Fruit fly (Drosophila melanogaster) whole organism, embryonic: Measurements from ENCODE around the gene CCHa1.

ENCODE experiments used
- Abd-B ChIP-seq: fragments of 200-800 bp; sonication (Bioruptor generic); optimal IDR thresholded peaks from 2 replicates; lab custom pipeline; 2018; ENCODE audit warnings: missing biosample characterization, mild to moderate bottlenecking, missing genetic modification characterization, moderate library complexity
- Atf6 ChIP-seq: fragments of 200-800 bp; sonication (Bioruptor generic); IDR thresholded peaks from 2 replicates; pipeline ENCODE4 v1.3.6; 2022; ENCODE audit warnings: missing biosample characterization, missing genetic modification characterization
- Bgb ChIP-seq: fragments of 200-800 bp; sonication (Bioruptor generic); IDR thresholded peaks from 2 replicates; pipeline ENCODE4 v1.3.6; 2022; ENCODE audit warnings: missing biosample characterization, missing genetic modification characterization; ENCODE audit not compliant: partially characterized antibody
- CG10321 ChIP-seq: fragments of 200-800 bp; sonication (Bioruptor generic); IDR thresholded peaks from 2 replicates; pipeline ENCODE4 v1.3.6; 2022; ENCODE audit warnings: missing biosample characterization, missing genetic modification characterization
- CG10543 ChIP-seq: fragments of 200-800 bp; sonication (Bioruptor generic); optimal IDR thresholded peaks from 3 replicates; lab custom pipeline; 2017; ENCODE audit warnings: missing biosample characterization, mild to moderate bottlenecking, missing genetic modification characterization, moderate library complexity
- CG13424 ChIP-seq: fragments of 200-800 bp; sonication (Bioruptor generic); optimal IDR thresholded peaks from 2 replicates; lab custom pipeline; 2019; ENCODE audit warnings: missing biosample characterization, mild to moderate bottlenecking, missing genetic modification characterization, moderate library complexity
- CG14965 ChIP-seq: fragments of 200-800 bp; sonication (Bioruptor generic); optimal IDR thresholded peaks from 2 replicates; lab custom pipeline; 2016; ENCODE audit warnings: missing biosample characterization, missing genetic modification characterization, borderline replicate concordance
- CG1832 ChIP-seq: fragments of 200-800 bp; sonication (Bioruptor generic); optimal IDR thresholded peaks from 2 replicates; lab custom pipeline; 2017; ENCODE audit warnings: missing biosample characterization, mild to moderate bottlenecking, missing genetic modification characterization, inconsistent platforms
- CG18619 ChIP-seq: fragments of 200-800 bp; sonication (Bioruptor generic); optimal IDR thresholded peaks from 3 replicates; lab custom pipeline; 2017; ENCODE audit warnings: missing biosample characterization, mild to moderate bottlenecking, missing genetic modification characterization
- CG2120 ChIP-seq: fragments of 200-800 bp; sonication (Bioruptor generic); optimal IDR thresholded peaks from 3 replicates; lab custom pipeline; 2016; ENCODE audit warnings: missing biosample characterization, missing genetic modification characterization
- CG2712 ChIP-seq: fragments of 200-800 bp; optimal IDR thresholded peaks from 3 replicates; lab custom pipeline; 2019; ENCODE audit warnings: missing biosample characterization, mild to moderate bottlenecking, missing genetic modification characterization, moderate library complexity
- CG32532 ChIP-seq: fragments of 200-800 bp; sonication (Bioruptor generic); IDR thresholded peaks from 2 replicates; pipeline ENCODE4 v1.3.6; 2022; ENCODE audit warnings: missing biosample characterization, missing genetic modification characterization
- CG4617 ChIP-seq: fragments of 200-800 bp; sonication (Bioruptor generic); optimal IDR thresholded peaks from 3 replicates; lab custom pipeline; 2016; ENCODE audit warnings: missing biosample characterization, missing genetic modification characterization, borderline replicate concordance
- CG5180 ChIP-seq: fragments of 200-800 bp; sonication (Bioruptor generic); optimal IDR thresholded peaks from 3 replicates; lab custom pipeline; 2017; ENCODE audit warnings: missing biosample characterization, missing genetic modification characterization, mild to moderate bottlenecking, moderate library complexity, missing genetic modification reagents
- CG8924 ChIP-seq: fragments of 200-800 bp; optimal IDR thresholded peaks from 3 replicates; lab custom pipeline; 2019; ENCODE audit warnings: missing biosample characterization, mild to moderate bottlenecking, missing genetic modification characterization, moderate library complexity
- Dad ChIP-seq: fragments of 200-800 bp; sonication (Bioruptor generic); optimal IDR thresholded peaks from 3 replicates; lab custom pipeline; 2016; ENCODE audit warnings: missing biosample characterization, missing genetic modification characterization
- Deaf1 ChIP-seq: fragments of 200-800 bp; optimal IDR thresholded peaks from 3 replicates; lab custom pipeline; 2019; ENCODE audit warnings: missing biosample characterization, mild to moderate bottlenecking, missing genetic modification characterization, moderate library complexity
- Elba2 ChIP-seq: fragments of 200-800 bp; sonication (Bioruptor generic); optimal IDR thresholded peaks from 3 replicates; lab custom pipeline; 2016; ENCODE audit warnings: missing biosample characterization, missing genetic modification characterization
- Hmr ChIP-seq: fragments of 200-800 bp; sonication (Bioruptor generic); optimal IDR thresholded peaks from 3 replicates; lab custom pipeline; 2017; ENCODE audit warnings: mild to moderate bottlenecking, missing biosample characterization, missing genetic modification reagents, missing genetic modification characterization
- Hr39 ChIP-seq: fragments of >200 bp; optimal IDR thresholded peaks from 2 replicates; lab custom pipeline; 2017
- Meics ChIP-seq: fragments of 200-800 bp; sonication (Bioruptor generic); optimal IDR thresholded peaks from 2 replicates; lab custom pipeline; 2017; ENCODE audit warnings: missing biosample characterization, mild to moderate bottlenecking, missing genetic modification characterization
- Nf-YB ChIP-seq: fragments of 200-800 bp; sonication (Bioruptor generic); optimal IDR thresholded peaks from 3 replicates; lab custom pipeline; 2019; ENCODE audit warnings: missing biosample characterization, mild to moderate bottlenecking, missing genetic modification characterization, moderate library complexity
- Nf-YC ChIP-seq: fragments of 200-800 bp; optimal IDR thresholded peaks from 3 replicates; lab custom pipeline; 2019; ENCODE audit warnings: missing biosample characterization, mild to moderate bottlenecking, missing genetic modification characterization, moderate library complexity
- NfI ChIP-seq: fragments of 200-800 bp; sonication (Bioruptor generic); optimal IDR thresholded peaks from 3 replicates; lab custom pipeline; 2018; ENCODE audit warnings: missing biosample characterization, mild to moderate bottlenecking, missing genetic modification characterization, moderate library complexity
- Opbp ChIP-seq: fragments of 200-800 bp; sonication (Bioruptor generic); IDR thresholded peaks from 3 replicates; pipeline ENCODE4 v1.3.6; 2022; ENCODE audit warnings: missing biosample characterization, missing genetic modification characterization; ENCODE audit not compliant: partially characterized antibody
- Trl ChIP-seq, 3 experiments: fragments of >200 bp in 2 of 3; fragments of 200-800 bp in 1 of 3; sonication (Bioruptor generic) in 1 of 3; optimal IDR thresholded peaks; 2 replicates in 1 of 3; 3 replicates in 2 of 3; lab custom pipeline; 2016 to 2017; ENCODE audit warnings: missing biosample characterization in 1 of 3, missing genetic modification characterization in 1 of 3
- abd-A ChIP-seq: fragments of 200-800 bp; sonication (Bioruptor generic); optimal IDR thresholded peaks from 3 replicates; lab custom pipeline; 2019; ENCODE audit warnings: missing biosample characterization, mild to moderate bottlenecking, missing genetic modification characterization, moderate library complexity
- ac ChIP-seq: fragments of 200-800 bp; sonication (Bioruptor generic); optimal IDR thresholded peaks from 3 replicates; lab custom pipeline; 2017; ENCODE audit warnings: missing biosample characterization, mild to moderate bottlenecking, missing genetic modification characterization
- az2 ChIP-seq: fragments of 200-800 bp; sonication (Bioruptor generic); optimal IDR thresholded peaks from 3 replicates; lab custom pipeline; 2016; ENCODE audit warnings: missing biosample characterization, missing genetic modification characterization
- cg ChIP-seq: fragments of 200-800 bp; sonication (Bioruptor generic); optimal IDR thresholded peaks from 3 replicates; lab custom pipeline; 2019; ENCODE audit warnings: missing biosample characterization, mild to moderate bottlenecking, missing genetic modification characterization, moderate library complexity
- ci ChIP-seq: fragments of 200-800 bp; sonication (Bioruptor generic); IDR thresholded peaks from 3 replicates; pipeline ENCODE4 v1.3.6; 2022; ENCODE audit warnings: missing biosample characterization, missing genetic modification characterization
- ewg ChIP-seq: fragments of 200-800 bp; sonication (Bioruptor generic); optimal IDR thresholded peaks from 3 replicates; lab custom pipeline; 2017; ENCODE audit warnings: mild to moderate bottlenecking, missing biosample characterization, missing genetic modification reagents, missing genetic modification characterization
- exex ChIP-seq: fragments of 200-800 bp; sonication (Bioruptor generic); optimal IDR thresholded peaks from 4 replicates; lab custom pipeline; 2018; ENCODE audit warnings: missing biosample characterization, mild to moderate bottlenecking, missing genetic modification characterization, moderate library complexity
- fd102C ChIP-seq: fragments of 200-800 bp; sonication (Bioruptor generic); optimal IDR thresholded peaks from 2 replicates; lab custom pipeline; 2018; ENCODE audit warnings: missing biosample characterization, mild to moderate bottlenecking, missing genetic modification characterization, moderate library complexity
- grn ChIP-seq: fragments of 200-800 bp; sonication (Bioruptor generic); optimal IDR thresholded peaks from 3 replicates; lab custom pipeline; 2017; ENCODE audit warnings: missing biosample characterization, missing genetic modification characterization
- h ChIP-seq: fragments of >200 bp; optimal IDR thresholded peaks from 2 replicates; lab custom pipeline; 2017
- kah ChIP-seq: fragments of 200-800 bp; sonication (Bioruptor generic); optimal IDR thresholded peaks from 2 replicates; lab custom pipeline; 2018; ENCODE audit warnings: missing biosample characterization, mild to moderate bottlenecking, missing genetic modification characterization
- maf-S ChIP-seq: fragments of 200-800 bp; sonication (Bioruptor generic); optimal IDR thresholded peaks from 2 replicates; lab custom pipeline; 2016; ENCODE audit warnings: missing biosample characterization, missing genetic modification characterization
- nmo ChIP-seq: fragments of 200-800 bp; sonication (Bioruptor generic); optimal IDR thresholded peaks from 2 replicates; lab custom pipeline; 2018; ENCODE audit warnings: missing biosample characterization, mild to moderate bottlenecking, missing genetic modification characterization, moderate library complexity
- phol ChIP-seq: fragments of 200-800 bp; sonication (Bioruptor generic); optimal IDR thresholded peaks from 3 replicates; lab custom pipeline; 2018; ENCODE audit warnings: missing biosample characterization, mild to moderate bottlenecking, missing genetic modification characterization, moderate library complexity
- pros ChIP-seq: fragments of 200-800 bp; sonication (Bioruptor generic); optimal IDR thresholded peaks from 3 replicates; lab custom pipeline; 2019; ENCODE audit warnings: missing biosample characterization, mild to moderate bottlenecking, missing genetic modification characterization, moderate library complexity
- row ChIP-seq: fragments of 200-800 bp; sonication (Bioruptor generic); IDR thresholded peaks from 3 replicates; pipeline ENCODE4 v1.3.6; 2022; ENCODE audit warnings: missing biosample characterization, missing genetic modification characterization
- sc ChIP-seq, 3 experiments: fragments of >200 bp in 2 of 3; fragments of 200-800 bp in 1 of 3; sonication (Bioruptor generic) in 1 of 3; optimal IDR thresholded peaks; 2 replicates in 2 of 3; 3 replicates in 1 of 3; lab custom pipeline; 2017; ENCODE audit warnings: mild to moderate bottlenecking in 1 of 3, missing biosample characterization in 1 of 3, missing genetic modification characterization in 1 of 3, missing genetic modification reagents in 1 of 3
- scrt ChIP-seq: fragments of 200-800 bp; sonication (Bioruptor generic); optimal IDR thresholded peaks from 2 replicates; lab custom pipeline; 2018; ENCODE audit warnings: missing biosample characterization, mild to moderate bottlenecking, missing genetic modification characterization, moderate library complexity
- sd ChIP-seq: fragments of 200-800 bp; sonication (Bioruptor generic); optimal IDR thresholded peaks from 3 replicates; lab custom pipeline; 2018; ENCODE audit warnings: missing biosample characterization, mild to moderate bottlenecking, missing genetic modification characterization, moderate library complexity
- seq ChIP-seq: fragments of 200-800 bp; sonication (Bioruptor generic); IDR thresholded peaks from 2 replicates; pipeline ENCODE4 v1.3.6; 2022; ENCODE audit warnings: missing biosample characterization, missing genetic modification characterization
- tin ChIP-seq: fragments of 200-800 bp; sonication (Bioruptor generic); optimal IDR thresholded peaks from 3 replicates; lab custom pipeline; 2016; ENCODE audit warnings: missing biosample characterization, missing genetic modification characterization
- zfh1 ChIP-seq: fragments of 200-800 bp; sonication (Bioruptor generic); IDR thresholded peaks from 3 replicates; pipeline ENCODE4 v1.3.6; 2022; ENCODE audit warnings: missing biosample characterization, missing genetic modification characterization

The CCHa1 gene

DNA sequence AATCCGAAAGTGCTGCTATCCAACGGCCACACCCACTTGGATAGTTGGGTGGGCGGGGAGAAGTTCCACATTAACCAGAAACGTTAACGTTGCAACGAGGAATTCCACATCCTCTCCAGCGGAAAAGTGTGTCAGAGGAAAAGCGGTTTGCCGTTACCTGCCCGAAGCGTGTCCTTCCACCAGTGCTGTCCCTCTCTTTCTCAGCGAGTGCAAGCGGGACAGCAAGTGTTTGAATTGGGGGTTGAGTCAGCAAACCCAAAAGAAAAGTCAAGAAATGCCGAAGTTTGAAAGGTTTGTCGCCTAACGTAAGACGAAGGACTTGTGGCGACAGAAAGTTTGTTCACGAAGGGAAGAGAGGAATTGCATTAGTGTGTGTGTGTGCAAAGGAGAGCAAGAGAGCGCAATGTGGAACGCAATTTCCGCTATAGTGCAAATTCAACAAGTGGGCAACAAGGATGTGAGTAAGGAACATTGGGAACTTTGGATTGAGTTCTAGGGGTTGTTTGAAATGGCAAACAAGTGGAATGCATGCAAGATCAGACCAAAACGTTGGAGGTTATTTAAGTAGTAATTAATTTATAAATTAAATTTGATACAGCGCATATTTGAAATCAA lies 46.0 kb downstream of the CCHa1 start:
- TF ChIP-seq Opbp (GFP tag; lab: Robert Waterston, UW): 0 out of 3 replicates have a peak, but pooled peaks have one; percentile 11
- no peak for TF ChIP-seq Dad
- TF ChIP-seq CG18619 (GFP tag; lab: Kevin White, UChicago): no peak
- peak; percentile 97 for TF ChIP-seq Deaf1 (tag; lab: Kevin White, UChicago)
- TF ChIP-seq zfh1: no peak
- no peak for TF ChIP-seq maf-S (GFP tag; lab: Kevin White, UChicago)
- peak; percentile 65 for TF ChIP-seq ewg
- peak; percentile 94 for TF ChIP-seq scrt
- peak; percentile 88 for TF ChIP-seq Nf-YB (GFP tag; lab: Kevin White, UChicago)
- no peak for TF ChIP-seq tin (GFP tag; lab: Kevin White, UChicago)
- peak; percentile 79 for TF ChIP-seq abd-A
- TF ChIP-seq fd102C (GFP tag; lab: Kevin White, UChicago): no peak
- TF ChIP-seq sc (optimal IDR thresholded peaks at IDR 0.05; lab: Kevin White, UChicago): no peak
- no peak for TF ChIP-seq sc (GFP tag; optimal IDR thresholded peaks at IDR 0.05; lab: Kevin White, UChicago)
- TF ChIP-seq grn (GFP tag; lab: Kevin White, UChicago): no peak
- peak; percentile 94 for TF ChIP-seq pros (GFP tag; lab: Kevin White, UChicago)
- TF ChIP-seq h (lab: Kevin White, UChicago): no peak
- TF ChIP-seq Nf-YC (tag; lab: Kevin White, UChicago): peak; percentile 96
- TF ChIP-seq kah (GFP tag; lab: Kevin White, UChicago): peak; percentile 29
- peak; percentile 32; the same call in 1 of the 2 replicates for TF ChIP-seq CG10321 (GFP tag; lab: Robert Waterston, UW)
- peak; percentile 22; the same call in 1 of the 2 replicates for TF ChIP-seq seq (GFP tag; lab: Robert Waterston, UW)
- TF ChIP-seq cg (GFP tag; lab: Kevin White, UChicago): peak; percentile 33
- TF ChIP-seq Bgb (GFP tag; lab: Robert Waterston, UW): 0 out of 2 replicates have a peak, but pooled peaks have one; percentile 13
- TF ChIP-seq Trl (optimal IDR thresholded peaks at IDR 0.05; lab: Kevin White, UChicago): peak in 1 of 2 experiments; percentile 53
- TF ChIP-seq Trl (GFP tag; optimal IDR thresholded peaks at IDR 0.05; lab: Kevin White, UChicago): no peak
- TF ChIP-seq CG10543 (GFP tag; lab: Kevin White, UChicago): no peak
- no peak for TF ChIP-seq Hr39
- peak; percentile 56 for TF ChIP-seq CG1832 (GFP tag; lab: Kevin White, UChicago)
- no peak for TF ChIP-seq CG14965 (GFP tag; lab: Kevin White, UChicago)

- 0 out of 2 replicates have a peak, but pooled peaks have one; percentile 51 for TF ChIP-seq Atf6 (GFP tag; lab: Robert Waterston, UW)
- TF ChIP-seq nmo (GFP tag; lab: Kevin White, UChicago): peak; percentile 22
- peak; percentile 25 for TF ChIP-seq phol
- TF ChIP-seq CG32532 (GFP tag; lab: Robert Waterston, UW): 0 out of 2 replicates have a peak, but pooled peaks have one; percentile 12
- peak; percentile 35 for TF ChIP-seq Meics (GFP tag; lab: Kevin White, UChicago)
- TF ChIP-seq CG4617 (GFP tag; lab: Kevin White, UChicago): no peak
- peak; percentile 7 for TF ChIP-seq NfI (GFP tag; lab: Kevin White, UChicago)
- peak; percentile 4 for TF ChIP-seq az2 (GFP tag; lab: Kevin White, UChicago)
- peak; percentile 55 for TF ChIP-seq exex
- no peak for TF ChIP-seq CG5180 (GFP tag; lab: Kevin White, UChicago)
- TF ChIP-seq Abd-B (GFP tag; lab: Kevin White, UChicago): no peak
- TF ChIP-seq row (GFP tag; lab: Robert Waterston, UW): peak; percentile 62
- TF ChIP-seq ci (GFP tag; lab: Robert Waterston, UW): no peak
- TF ChIP-seq Elba2 (GFP tag; lab: Kevin White, UChicago): no peak
- peak; percentile 28 for TF ChIP-seq CG13424 (tag; lab: Kevin White, UChicago)
- peak; percentile 16 for TF ChIP-seq sd
- TF ChIP-seq Hmr (GFP tag; lab: Kevin White, UChicago): peak; percentile 27
- TF ChIP-seq ac (GFP tag; lab: Kevin White, UChicago): no peak
- TF ChIP-seq CG2712: peak; percentile 19
- peak; percentile 16 for TF ChIP-seq CG8924 (tag; lab: Kevin White, UChicago)
- peak; percentile 20 for TF ChIP-seq CG2120
- TF ChIP-seq grn (GFP tag; lab: Kevin White, UChicago): peak; percentile 45
Measured at dm6 chr3R:14048702-14049142, 47.9 kb downstream of the CCHa1 start.
